Fruit fly (Drosophila melanogaster) whole organism, wandering third instar larva: Measurements from ENCODE around the gene Egfrap.

Experiments used
- Abd-B ChIP-seq: fragments of >200 bp; optimal IDR thresholded peaks from 2 replicates; lab custom pipeline; 2017; ENCODE audit warnings: missing biosample characterization, missing genetic modification characterization
- CG32264 ChIP-seq: fragments of 200-800 bp; sonication (Bioruptor generic); optimal IDR thresholded peaks from 2 replicates; lab custom pipeline; 2016; ENCODE audit warnings: missing biosample characterization, missing genetic modification characterization
- CG9705 ChIP-seq: fragments of 200-800 bp; sonication (Bioruptor generic); optimal IDR thresholded peaks from 2 replicates; lab custom pipeline; 2018; ENCODE audit warnings: missing biosample characterization, mild to moderate bottlenecking, missing genetic modification characterization
- CrebA ChIP-seq: fragments of 200-800 bp; sonication (Bioruptor generic); optimal IDR thresholded peaks from 2 replicates; lab custom pipeline; 2016; ENCODE audit warnings: missing biosample characterization, mild to moderate bottlenecking, missing genetic modification characterization, borderline replicate concordance
- Dfd ChIP-seq: fragments of >200 bp; optimal IDR thresholded peaks from 2 replicates; lab custom pipeline; 2017; ENCODE audit warnings: missing biosample characterization, missing genetic modification characterization
- Dif ChIP-seq: fragments of 200-275, 200-300 bp; sonication (Bioruptor generic); optimal IDR thresholded peaks from 2 replicates; lab custom pipeline; 2018; ENCODE audit warnings: missing biosample characterization, missing genetic modification characterization; ENCODE audit not compliant: partially characterized antibody
- GATAd ChIP-seq: sonication (Bioruptor generic); optimal IDR thresholded peaks from 2 replicates; lab custom pipeline; 2016; ENCODE audit warnings: missing biosample characterization, missing genetic modification characterization
- HLH106 ChIP-seq: fragments of 200-800 bp; optimal IDR thresholded peaks from 3 replicates; lab custom pipeline; 2019; ENCODE audit warnings: missing biosample characterization, mild to moderate bottlenecking, missing genetic modification characterization, moderate library complexity
- Hr78 ChIP-seq: fragments of >200 bp; optimal IDR thresholded peaks from 2 replicates; lab custom pipeline; 2017; ENCODE audit warnings: missing biosample characterization, missing genetic modification characterization
- Hr83 ChIP-seq: fragments of 200-300 bp; sonication (Bioruptor generic); optimal IDR thresholded peaks from 2 replicates; lab custom pipeline; 2016; ENCODE audit warnings: missing biosample characterization, mild to moderate bottlenecking, missing genetic modification characterization, moderate library complexity; ENCODE audit not compliant: poor library complexity, severe bottlenecking
- Jra ChIP-seq: sonication (Bioruptor generic); optimal IDR thresholded peaks from 2 replicates; lab custom pipeline; 2016; ENCODE audit warnings: missing biosample characterization, missing genetic modification characterization
- Mio ChIP-seq: sonication (Bioruptor generic); optimal IDR thresholded peaks from 2 replicates; lab custom pipeline; 2016; ENCODE audit warnings: missing biosample characterization, missing genetic modification characterization
- Myc ChIP-seq: fragments of >200 bp; optimal IDR thresholded peaks from 2 replicates; lab custom pipeline; 2017
- Sp1 ChIP-seq: fragments of 200-800 bp; sonication (Bioruptor generic); optimal IDR thresholded peaks from 3 replicates; lab custom pipeline; 2019; ENCODE audit warnings: missing biosample characterization, mild to moderate bottlenecking, missing genetic modification characterization, moderate library complexity
- Vsx2 ChIP-seq: fragments of 200-300, 225-300 bp; sonication (Bioruptor generic); optimal IDR thresholded peaks from 2 replicates; lab custom pipeline; 2018; ENCODE audit warnings: missing biosample characterization, missing genetic modification characterization; ENCODE audit not compliant: partially characterized antibody
- br ChIP-seq: fragments of 200-800 bp; sonication (Bioruptor generic); optimal IDR thresholded peaks from 2 replicates; lab custom pipeline; 2016; ENCODE audit warnings: missing biosample characterization, missing genetic modification characterization
- brk ChIP-seq: fragments of 200-800 bp; sonication (Bioruptor generic); optimal IDR thresholded peaks from 2 replicates; lab custom pipeline; 2016; ENCODE audit warnings: missing biosample characterization, mild to moderate bottlenecking, missing genetic modification characterization
- dl ChIP-seq, 2 experiments: fragments of 175-275, 200-275 bp in 1 of 2; fragments of 200-275 bp in 1 of 2; sonication (Bioruptor generic); optimal IDR thresholded peaks; lab custom pipeline; 2018; ENCODE audit warnings: mild to moderate bottlenecking in 2 of 2, missing biosample characterization in 2 of 2, missing genetic modification characterization in 2 of 2, moderate library complexity in 2 of 2; ENCODE audit not compliant: partially characterized antibody in 2 of 2, insufficient read depth in 1 of 2
- dsf ChIP-seq: sonication (Bioruptor generic); optimal IDR thresholded peaks from 2 replicates; lab custom pipeline; 2016; ENCODE audit warnings: missing biosample characterization, missing genetic modification characterization, borderline replicate concordance
- ey ChIP-seq: fragments of 200-800 bp; sonication (Bioruptor generic); optimal IDR thresholded peaks from 2 replicates; lab custom pipeline; 2016; ENCODE audit warnings: missing biosample characterization, missing genetic modification characterization
- foxo ChIP-seq, 2 experiments: fragments of 200-800 bp; sonication (Bioruptor generic); optimal IDR thresholded peaks; 2 replicates in 1 of 2; 3 replicates in 1 of 2; lab custom pipeline; 2016 to 2017; ENCODE audit warnings: missing biosample characterization in 2 of 2, missing genetic modification characterization in 2 of 2
- h ChIP-seq: fragments of 200-800 bp; sonication (Bioruptor generic); optimal IDR thresholded peaks from 3 replicates; lab custom pipeline; 2016; ENCODE audit warnings: missing biosample characterization, mild to moderate bottlenecking, missing genetic modification characterization
- jim ChIP-seq: fragments of 175-275, 200-325 bp; sonication (Bioruptor generic); optimal IDR thresholded peaks from 2 replicates; lab custom pipeline; 2016; ENCODE audit warnings: missing biosample characterization, mild to moderate bottlenecking, missing genetic modification characterization
- lola ChIP-seq: fragments of >200 bp; optimal IDR thresholded peaks from 2 replicates; lab custom pipeline; 2017; ENCODE audit warnings: missing biosample characterization, missing genetic modification characterization
- pan ChIP-seq: fragments of >200 bp; optimal IDR thresholded peaks from 2 replicates; lab custom pipeline; 2017
- psq ChIP-seq: fragments of 200-800 bp; sonication (Bioruptor generic); optimal IDR thresholded peaks from 3 replicates; lab custom pipeline; 2017; ENCODE audit warnings: missing biosample characterization, mild to moderate bottlenecking, missing genetic modification characterization, moderate library complexity
- sage ChIP-seq: fragments of 200-800 bp; sonication (Bioruptor generic); optimal IDR thresholded peaks from 2 replicates; lab custom pipeline; 2016; ENCODE audit warnings: missing biosample characterization, mild to moderate bottlenecking, missing genetic modification characterization
- sv ChIP-seq: fragments of 200-800 bp; sonication (Bioruptor generic); optimal IDR thresholded peaks from 3 replicates; lab custom pipeline; 2016; ENCODE audit warnings: missing biosample characterization, missing genetic modification characterization
- tai ChIP-seq: sonication (Bioruptor generic); optimal IDR thresholded peaks from 2 replicates; lab custom pipeline; 2016; ENCODE audit warnings: missing biosample characterization, missing genetic modification characterization
- usp ChIP-seq: fragments of >200 bp; optimal IDR thresholded peaks from 2 replicates; lab custom pipeline; 2017; ENCODE audit warnings: missing biosample characterization, missing genetic modification characterization
- woc ChIP-seq: sonication (Bioruptor generic); optimal IDR thresholded peaks from 2 replicates; lab custom pipeline; 2016; ENCODE audit warnings: missing biosample characterization, mild to moderate bottlenecking, missing genetic modification characterization

Gene Egfrap

DNA sequence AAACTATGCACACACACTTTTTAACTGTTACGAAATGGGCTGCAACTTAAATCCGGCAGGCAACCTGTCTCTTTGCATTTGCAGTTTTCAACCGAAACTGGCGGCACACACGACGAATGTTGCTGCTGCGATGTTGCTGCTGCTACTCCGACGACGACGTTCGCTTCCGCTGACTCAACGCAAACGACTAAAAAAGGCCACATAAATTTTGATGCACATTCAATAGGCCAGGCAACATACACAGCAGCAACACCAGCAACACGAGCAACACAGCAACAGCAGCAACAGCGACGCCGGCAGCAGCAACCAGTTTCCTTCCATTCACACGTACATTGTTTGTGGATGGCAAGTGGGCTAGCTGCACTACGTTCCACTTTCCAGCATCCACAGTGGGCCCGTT, at the start of gene Egfrap:
Gene Egfrap, minus strand, starts transcription at position 192 of the 400 bp plus-strand sequence.
- TF ChIP-seq Dfd (GFP tag; lab: Kevin White, UChicago) (no peak), Dif (GFP tag; lab: Kevin White, UChicago) (peak; percentile 39), Vsx2 (peak; percentile 69)

dm6 chr3L:5999888-6000287, 49.4 kb upstream of the Egfrap start:
- TF ChIP-seq CG9705 (GFP tag; lab: Kevin White, UChicago) (no peak), Hr83 (GFP tag; lab: Kevin White, UChicago) (no peak), Dif (GFP tag; lab: Kevin White, UChicago) (no peak), sv (GFP tag; lab: Kevin White, UChicago) (no peak)

DNA sequence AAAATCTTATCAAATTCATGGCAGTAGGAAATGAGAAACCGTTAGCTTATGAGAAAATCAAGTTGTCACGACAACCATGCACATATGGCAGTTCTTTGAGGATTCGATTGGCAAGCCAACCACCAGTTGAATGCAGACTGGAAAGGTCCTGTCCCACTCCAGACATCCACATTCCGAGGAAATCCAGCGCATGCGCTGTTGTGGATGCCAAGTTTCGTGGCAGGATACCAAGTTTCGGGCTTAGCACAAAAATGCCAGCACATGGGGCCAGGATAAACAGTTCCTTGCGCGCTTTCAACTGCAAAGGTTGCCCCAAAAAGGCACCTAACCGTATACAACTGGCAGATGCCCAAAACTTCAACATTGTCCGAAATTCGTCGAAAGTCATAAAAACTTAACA, 46.5 kb upstream of the Egfrap start, which contains the start of gene PVRAP:
Gene PVRAP, plus strand, starts transcription at position 273 of the 400 bp plus-strand sequence.
- no peak for TF ChIP-seq Dif (GFP tag; lab: Kevin White, UChicago)
- no peak for TF ChIP-seq Hr83 (GFP tag; lab: Kevin White, UChicago)
- no peak for TF ChIP-seq dl (GFP tag; optimal IDR thresholded peaks at IDR 0.05; lab: Kevin White, UChicago; ENCODE audit: insufficient read depth in 1 of 2, partially characterized antibody in 2 of 2)
- TF ChIP-seq psq (GFP tag; lab: Kevin White, UChicago) = no peak
- TF ChIP-seq h = no peak
- TF ChIP-seq Dfd (GFP tag; lab: Kevin White, UChicago) = no peak
- no peak for TF ChIP-seq GATAd (GFP tag; lab: Kevin White, UChicago)
- no peak for TF ChIP-seq Jra

DNA sequence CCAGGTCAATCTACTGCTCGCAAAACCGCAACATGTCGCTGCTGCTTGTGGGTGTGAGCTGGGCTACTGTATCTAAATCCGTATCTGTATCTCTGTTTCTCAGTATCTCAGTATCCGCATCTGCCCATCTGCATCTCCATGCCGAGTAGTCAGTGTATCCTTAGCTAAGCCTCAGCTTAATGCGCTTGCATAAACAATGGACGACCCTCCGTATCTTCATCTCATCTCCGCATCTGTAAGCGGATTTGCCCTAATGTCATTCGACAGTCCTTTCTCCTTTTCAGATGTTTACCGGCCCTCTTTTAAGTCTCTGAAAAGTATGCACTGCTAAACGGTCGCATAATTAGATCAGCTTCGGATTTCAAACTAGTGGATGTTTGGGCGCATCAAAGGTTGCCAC, 46.1 kb upstream of the Egfrap start:
- TF ChIP-seq tai (no peak), Jra (no peak), h (no peak), CG32264 (no peak), woc (no peak), Dif (GFP tag; lab: Kevin White, UChicago) (no peak), Myc (lab: Kevin White, UChicago) (no peak), sv (GFP tag; lab: Kevin White, UChicago) (no peak), Hr83 (GFP tag; lab: Kevin White, UChicago) (no peak), usp (GFP tag; lab: Kevin White, UChicago) (no peak), br (GFP tag; lab: Kevin White, UChicago) (no peak), Abd-B (GFP tag; lab: Kevin White, UChicago) (no peak), jim (GFP tag; lab: Kevin White, UChicago) (no peak), brk (no peak), Hr78 (GFP tag; lab: Kevin White, UChicago) (no peak), dsf (GFP tag; lab: Kevin White, UChicago) (no peak), CrebA (no peak), Vsx2 (no peak)

dm6 chr3L:5993701-5994499, 43.4 kb upstream of the Egfrap start:
- TF ChIP-seq dsf (GFP tag; lab: Kevin White, UChicago) (no peak), sage (no peak), woc (no peak), psq (GFP tag; lab: Kevin White, UChicago) (no peak), Sp1 (GFP tag; lab: Kevin White, UChicago) (no peak), sv (GFP tag; lab: Kevin White, UChicago) (no peak), Abd-B (GFP tag; lab: Kevin White, UChicago) (no peak), br (GFP tag; lab: Kevin White, UChicago) (no peak), Mio (GFP tag; lab: Kevin White, UChicago) (no peak), HLH106 (tag; lab: Kevin White, UChicago) (no peak), Vsx2 (no peak), Hr78 (GFP tag; lab: Kevin White, UChicago) (no peak), pan (lab: Kevin White, UChicago) (no peak), lola (no peak), usp (GFP tag; lab: Kevin White, UChicago) (no peak), foxo (GFP tag; optimal IDR thresholded peaks at IDR 0.05; lab: Kevin White, UChicago) (no peak), Hr83 (GFP tag; lab: Kevin White, UChicago) (no peak), ey (GFP tag; lab: Kevin White, UChicago) (no peak)
